Fruit fly (Drosophila melanogaster) whole organism: ENCODE results near the gene CG11155.

Experiments used
- CG8478 ChIP-seq: fragments of >200 bp; optimal IDR thresholded peaks from 2 replicates; lab custom pipeline; 2018; ENCODE audit warnings: inconsistent platforms
- Dll ChIP-seq: fragments of >200 bp; optimal IDR thresholded peaks from 2 replicates; lab custom pipeline; 2017
- EcR ChIP-seq, 2 experiments: fragments of >200 bp; optimal IDR thresholded peaks; 2 replicates each; lab custom pipeline; 2017; ENCODE audit warnings: missing biosample characterization in 2 of 2, missing genetic modification characterization in 2 of 2, missing genetic modification reagents in 2 of 2
- pan ChIP-seq: fragments of >200 bp; optimal IDR thresholded peaks from 2 replicates; lab custom pipeline; 2017
- psq ChIP-seq: fragments of >200 bp; optimal IDR thresholded peaks from 2 replicates; lab custom pipeline; 2017
- usp ChIP-seq: fragments of >200 bp; optimal IDR thresholded peaks from 2 replicates; lab custom pipeline; 2017; ENCODE audit warnings: missing biosample characterization, missing genetic modification characterization, mixed read lengths

CG11155 gene

dm6 chr4:1182809-1183208 lies 56.4 kb downstream of the CG11155 start:
- no peak for TF ChIP-seq EcR (GFP tag; optimal IDR thresholded peaks at IDR 0.05; lab: Kevin White, UChicago)
- TF ChIP-seq usp (GFP tag; lab: Kevin White, UChicago), result no peak
- TF ChIP-seq Dll (lab: Kevin White, UChicago), result no peak
- TF ChIP-seq psq (lab: Kevin White, UChicago), result no peak
- TF ChIP-seq CG8478, result no peak
- TF ChIP-seq pan (lab: Kevin White, UChicago), result no peak

DNA sequence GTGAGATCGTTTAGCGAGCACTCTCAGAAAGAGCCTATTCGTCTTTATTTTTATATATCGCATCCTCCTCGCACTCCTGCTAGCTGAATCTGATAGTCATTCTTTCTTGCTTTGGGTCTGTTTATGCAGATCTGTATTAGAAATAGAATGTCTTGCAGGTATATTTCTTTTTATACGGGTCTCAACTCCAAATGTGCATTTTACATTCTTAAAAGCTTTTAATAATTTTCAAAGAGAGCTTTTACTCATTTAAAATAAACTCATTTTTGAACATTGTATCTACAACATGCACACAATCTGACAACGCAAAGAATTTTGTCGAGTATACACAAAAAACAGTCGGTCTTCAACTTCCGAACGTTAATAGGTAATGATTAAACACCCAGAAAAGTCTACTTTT lies 59.1 kb downstream of the CG11155 start, which contains the start of gene CG33521:
TSS of gene CG33521 (plus strand) at position 301 of the 400 bp plus-strand sequence.
- no peak for TF ChIP-seq pan (lab: Kevin White, UChicago)
- no peak for TF ChIP-seq Dll (lab: Kevin White, UChicago)
- TF ChIP-seq usp (GFP tag; lab: Kevin White, UChicago), result no peak
- no peak for TF ChIP-seq psq (lab: Kevin White, UChicago)
- TF ChIP-seq CG8478, result no peak
- TF ChIP-seq EcR (GFP tag; optimal IDR thresholded peaks at IDR 0.05; lab: Kevin White, UChicago), result no peak

DNA sequence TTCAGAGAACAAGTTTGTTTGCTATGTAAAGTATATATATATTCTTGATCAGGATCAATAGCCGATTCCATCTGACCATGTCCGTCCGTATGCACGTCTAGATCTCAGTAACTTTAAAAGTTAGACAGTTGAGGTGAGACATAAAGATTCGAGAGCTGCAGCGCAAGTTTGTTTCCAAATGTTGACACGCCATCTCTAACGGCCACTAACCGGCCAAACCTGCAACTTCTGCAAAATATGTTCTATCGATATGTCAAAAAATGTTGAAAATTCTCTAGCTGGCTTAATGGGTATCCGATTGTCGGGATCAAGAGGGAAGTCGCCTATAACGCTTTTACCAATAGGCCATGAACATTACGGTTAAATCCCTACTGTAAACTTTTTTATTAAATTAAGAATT lies 60.4 kb downstream of the CG11155 start:
- TF ChIP-seq Dll (lab: Kevin White, UChicago) (no peak), psq (lab: Kevin White, UChicago) (no peak), EcR (GFP tag; optimal IDR thresholded peaks at IDR 0.05; lab: Kevin White, UChicago) (no peak), usp (GFP tag; lab: Kevin White, UChicago) (no peak), CG8478 (no peak), pan (lab: Kevin White, UChicago) (no peak)
